Fruit fly (Drosophila melanogaster) whole organism, wandering third instar larva: ENCODE data around the gene CG8003.

ENCODE experiments used
- CrebA ChIP-seq: fragments of 200-800 bp; sonication (Bioruptor generic); optimal IDR thresholded peaks from 2 replicates; lab custom pipeline; 2016; ENCODE audit warnings: missing biosample characterization, mild to moderate bottlenecking, missing genetic modification characterization, borderline replicate concordance
- usp ChIP-seq: fragments of >200 bp; optimal IDR thresholded peaks from 2 replicates; lab custom pipeline; 2017; ENCODE audit warnings: missing biosample characterization, missing genetic modification characterization

DNA sequence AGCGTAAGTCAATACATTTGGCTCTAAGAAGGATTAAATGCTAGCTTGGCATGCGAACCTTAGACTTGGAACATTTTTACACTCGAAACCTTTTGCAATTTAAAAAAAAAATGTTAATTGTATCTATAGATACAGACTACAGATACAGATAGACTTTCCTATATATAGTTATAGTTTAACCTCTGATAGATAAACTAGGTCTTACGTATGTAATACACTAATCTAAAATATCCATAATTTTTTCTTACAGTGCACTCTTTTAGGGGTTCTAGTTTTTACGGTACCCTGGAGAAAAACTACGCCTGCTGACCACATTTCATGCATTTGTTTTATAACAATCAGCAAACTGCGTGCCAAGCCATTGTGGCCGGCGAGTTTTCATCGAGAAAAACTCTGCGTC is 14.1 kb upstream of the CG8003 start:
- TF ChIP-seq usp (GFP tag; lab: Kevin White, UChicago) (no peak), CrebA (GFP tag; lab: Kevin White, UChicago) (no peak)
